Fruit fly (Drosophila melanogaster) whole organism, embryonic: Measurements from ENCODE around the gene scyl.
A peak's percentile ranks its signal among the peaks of the same experiment; 100 is the strongest.

Source experiments
- Antp ChIP-seq: fragments of 200-800 bp; sonication (Bioruptor generic); optimal IDR thresholded peaks from 3 replicates; lab custom pipeline; 2016; ENCODE audit warnings: missing biosample characterization, missing genetic modification characterization
- CG10274 ChIP-seq: fragments of 200-800 bp; sonication (Bioruptor generic); optimal IDR thresholded peaks from 3 replicates; lab custom pipeline; 2017; ENCODE audit warnings: missing biosample characterization, mild to moderate bottlenecking, missing genetic modification characterization
- CG11695 ChIP-seq: fragments of 200-800 bp; sonication (Bioruptor generic); IDR thresholded peaks from 3 replicates; pipeline ENCODE4 v1.3.6; 2022; ENCODE audit warnings: missing biosample characterization, missing genetic modification characterization
- CG14050 ChIP-seq: fragments of 200-800 bp; sonication (Bioruptor generic); IDR thresholded peaks from 3 replicates; pipeline ENCODE4 v1.3.6; 2022; ENCODE audit warnings: missing biosample characterization, missing genetic modification characterization
- CG15479 ChIP-seq: fragments of 200-800 bp; sonication (Bioruptor generic); optimal IDR thresholded peaks from 3 replicates; lab custom pipeline; 2019; ENCODE audit warnings: missing biosample characterization, mild to moderate bottlenecking, missing genetic modification characterization, moderate library complexity
- CG16779 ChIP-seq: fragments of 200-800 bp; sonication (Bioruptor generic); IDR thresholded peaks from 2 replicates; pipeline ENCODE4 v1.3.6; 2022; ENCODE audit warnings: missing biosample characterization, missing genetic modification characterization
- CG17328 ChIP-seq: fragments of 200-800 bp; sonication (Bioruptor generic); IDR thresholded peaks from 2 replicates; pipeline ENCODE4 v1.3.6; 2022; ENCODE audit warnings: missing biosample characterization, missing genetic modification characterization
- CG17802 ChIP-seq: fragments of 200-800 bp; sonication (Bioruptor generic); optimal IDR thresholded peaks from 2 replicates; lab custom pipeline; 2018; ENCODE audit warnings: missing biosample characterization, mild to moderate bottlenecking, missing genetic modification characterization, moderate library complexity
- CG30020 ChIP-seq: fragments of 200-800 bp; optimal IDR thresholded peaks from 2 replicates; lab custom pipeline; 2019; ENCODE audit warnings: missing biosample characterization, mild to moderate bottlenecking, missing genetic modification characterization, moderate library complexity
- CG32767 ChIP-seq: fragments of 200-800 bp; sonication (Bioruptor generic); IDR thresholded peaks from 2 replicates; pipeline ENCODE4 v1.3.6; 2022; ENCODE audit warnings: missing biosample characterization, missing genetic modification characterization
- CG3281 ChIP-seq: fragments of 200-800 bp; sonication (Bioruptor generic); optimal IDR thresholded peaks from 3 replicates; lab custom pipeline; 2017; ENCODE audit warnings: missing biosample characterization, mild to moderate bottlenecking, missing genetic modification characterization
- CG34422 ChIP-seq: fragments of 200-800 bp; sonication (Bioruptor generic); IDR thresholded peaks from 3 replicates; pipeline ENCODE4 v1.3.6; 2022; ENCODE audit warnings: missing biosample characterization, missing genetic modification characterization
- CG4854 ChIP-seq: fragments of 200-800 bp; sonication (Bioruptor generic); optimal IDR thresholded peaks from 2 replicates; lab custom pipeline; 2016; ENCODE audit warnings: missing biosample characterization, missing genetic modification characterization, inconsistent platforms
- CG7357 ChIP-seq: fragments of 200-800 bp; sonication (Bioruptor generic); IDR thresholded peaks from 3 replicates; pipeline ENCODE4 v1.3.6; 2022; ENCODE audit warnings: missing biosample characterization, missing genetic modification characterization
- CG8388 ChIP-seq: fragments of 200-800 bp; sonication (Bioruptor generic); optimal IDR thresholded peaks from 2 replicates; lab custom pipeline; 2019; ENCODE audit warnings: missing biosample characterization, mild to moderate bottlenecking, missing genetic modification characterization, moderate library complexity
- CG8478 ChIP-seq: fragments of >200 bp; optimal IDR thresholded peaks from 2 replicates; lab custom pipeline; 2018
- CG9727 ChIP-seq: fragments of 200-800 bp; sonication (Bioruptor generic); optimal IDR thresholded peaks from 3 replicates; lab custom pipeline; 2017; ENCODE audit warnings: missing biosample characterization, mild to moderate bottlenecking, missing genetic modification characterization
- CG9817 ChIP-seq: fragments of 200-800 bp; sonication (Bioruptor generic); optimal IDR thresholded peaks from 2 replicates; lab custom pipeline; 2018; ENCODE audit warnings: missing biosample characterization, mild to moderate bottlenecking, missing genetic modification characterization, moderate library complexity
- Deaf1 ChIP-seq: fragments of 200-800 bp; optimal IDR thresholded peaks from 3 replicates; lab custom pipeline; 2019; ENCODE audit warnings: missing biosample characterization, mild to moderate bottlenecking, missing genetic modification characterization, moderate library complexity
- Dek ChIP-seq: fragments of 200-800 bp; sonication (Bioruptor generic); optimal IDR thresholded peaks from 3 replicates; lab custom pipeline; 2019; ENCODE audit warnings: missing biosample characterization, mild to moderate bottlenecking, missing genetic modification characterization, moderate library complexity
- Dref ChIP-seq: fragments of 200-800 bp; sonication (Bioruptor generic); IDR thresholded peaks from 2 replicates; pipeline ENCODE4 v1.3.6; 2022; ENCODE audit warnings: missing biosample characterization, missing genetic modification characterization
- Ets65A ChIP-seq: fragments of 200-800 bp; sonication (Bioruptor generic); peaks from one replicate; lab custom pipeline; 2016; ENCODE audit warnings: missing biosample characterization, missing genetic modification characterization
- HmgD ChIP-seq: fragments of 200-800 bp; sonication (Bioruptor generic); optimal IDR thresholded peaks from 3 replicates; lab custom pipeline; 2016; ENCODE audit warnings: missing biosample characterization, missing genetic modification characterization
- Hsf ChIP-seq: fragments of 200-800 bp; sonication (Bioruptor generic); optimal IDR thresholded peaks from 3 replicates; lab custom pipeline; 2016; ENCODE audit warnings: missing biosample characterization, missing genetic modification characterization
- Kr ChIP-seq: fragments of 200-800 bp; sonication (Bioruptor generic); optimal IDR thresholded peaks from 2 replicates; lab custom pipeline; 2017; ENCODE audit warnings: missing biosample characterization, mild to moderate bottlenecking, missing genetic modification characterization
- Lpt ChIP-seq: fragments of >200 bp; optimal IDR thresholded peaks from 2 replicates; lab custom pipeline; 2018; ENCODE audit warnings: missing biosample characterization, missing genetic modification characterization
- Med ChIP-seq: fragments of 200-800 bp; sonication (Bioruptor generic); peaks from one replicate; lab custom pipeline; 2016; ENCODE audit warnings: missing biosample characterization, missing genetic modification characterization, mild to moderate bottlenecking, inconsistent platforms, moderate library complexity
- Nf-YB ChIP-seq: fragments of 200-800 bp; sonication (Bioruptor generic); optimal IDR thresholded peaks from 3 replicates; lab custom pipeline; 2019; ENCODE audit warnings: missing biosample characterization, mild to moderate bottlenecking, missing genetic modification characterization, moderate library complexity
- Sox100B ChIP-seq: fragments of 200-800 bp; sonication (Bioruptor generic); optimal IDR thresholded peaks from 3 replicates; lab custom pipeline; 2018; ENCODE audit warnings: missing biosample characterization, mild to moderate bottlenecking, missing genetic modification characterization
- Trl ChIP-seq, 3 experiments: fragments of >200 bp in 2 of 3; fragments of 200-800 bp in 1 of 3; sonication (Bioruptor generic) in 1 of 3; optimal IDR thresholded peaks; 2 replicates in 1 of 3; 3 replicates in 2 of 3; lab custom pipeline; 2016 to 2017; ENCODE audit warnings: missing biosample characterization in 1 of 3, missing genetic modification characterization in 1 of 3
- corto ChIP-seq: fragments of 200-800 bp; sonication (Bioruptor generic); optimal IDR thresholded peaks from 2 replicates; lab custom pipeline; 2016; ENCODE audit warnings: missing biosample characterization, mild to moderate bottlenecking, missing genetic modification characterization, moderate library complexity
- crol ChIP-seq: fragments of 200-800 bp; sonication (Bioruptor generic); IDR thresholded peaks from 2 replicates; pipeline ENCODE4 v1.3.6; 2022; ENCODE audit warnings: missing biosample characterization, missing genetic modification characterization
- emc ChIP-seq: fragments of 200-800 bp; sonication (Bioruptor generic); optimal IDR thresholded peaks from 2 replicates; lab custom pipeline; 2016; ENCODE audit warnings: missing biosample characterization, missing genetic modification characterization
- esg ChIP-seq: fragments of 200-800 bp; sonication (Bioruptor generic); conservative IDR thresholded peaks from 2 replicates; pipeline ENCODE4 v1.3.6; 2022; ENCODE audit warnings: missing biosample characterization, missing genetic modification characterization
- fd96Cb ChIP-seq: fragments of 200-800 bp; sonication (Bioruptor generic); optimal IDR thresholded peaks from 2 replicates; lab custom pipeline; 2018; ENCODE audit warnings: missing biosample characterization, mild to moderate bottlenecking, missing genetic modification characterization, moderate library complexity
- gem ChIP-seq: fragments of 200-800 bp; sonication (Bioruptor generic); optimal IDR thresholded peaks from 2 replicates; lab custom pipeline; 2019; ENCODE audit warnings: missing biosample characterization, mild to moderate bottlenecking, missing genetic modification characterization, moderate library complexity
- grn ChIP-seq: fragments of 200-800 bp; sonication (Bioruptor generic); optimal IDR thresholded peaks from 3 replicates; lab custom pipeline; 2017; ENCODE audit warnings: missing biosample characterization, missing genetic modification characterization
- gro ChIP-seq: fragments of 200-800 bp; sonication (Bioruptor generic); optimal IDR thresholded peaks from 2 replicates; lab custom pipeline; 2016; ENCODE audit warnings: missing biosample characterization, missing genetic modification characterization
- gt ChIP-seq: fragments of 200-800 bp; sonication (Bioruptor generic); IDR thresholded peaks from 2 replicates; pipeline ENCODE4 v1.3.6; 2022; ENCODE audit warnings: missing biosample characterization, missing genetic modification characterization
- inv ChIP-seq: fragments of 200-800 bp; sonication (Bioruptor generic); IDR thresholded peaks from 2 replicates; pipeline ENCODE4 v1.3.6; 2022; ENCODE audit warnings: missing biosample characterization, missing genetic modification characterization; ENCODE audit not compliant: partially characterized antibody
- jing ChIP-seq: fragments of 200-800 bp; sonication (Bioruptor generic); optimal IDR thresholded peaks from 2 replicates; lab custom pipeline; 2018; ENCODE audit warnings: missing biosample characterization, mild to moderate bottlenecking, missing genetic modification characterization
- lola ChIP-seq, 3 experiments: fragments of >200 bp in 2 of 3; fragments of 200-800 bp in 1 of 3; sonication (Bioruptor generic) in 1 of 3; optimal IDR thresholded peaks; 2 replicates each; lab custom pipeline; 2017 to 2019; ENCODE audit warnings: missing biosample characterization in 3 of 3, missing genetic modification characterization in 3 of 3, mild to moderate bottlenecking in 1 of 3, moderate library complexity in 1 of 3
- nom ChIP-seq: fragments of 200-800 bp; sonication (Bioruptor generic); optimal IDR thresholded peaks from 2 replicates; lab custom pipeline; 2017; ENCODE audit warnings: missing biosample characterization, missing genetic modification characterization, mild to moderate bottlenecking, moderate library complexity, missing genetic modification reagents
- org-1 ChIP-seq: fragments of 200-800 bp; sonication (Bioruptor generic); optimal IDR thresholded peaks from 2 replicates; lab custom pipeline; 2017; ENCODE audit warnings: missing biosample characterization, missing genetic modification characterization
- pb ChIP-seq: fragments of 200-800 bp; sonication (Bioruptor generic); optimal IDR thresholded peaks from 3 replicates; lab custom pipeline; 2016; ENCODE audit warnings: missing biosample characterization, missing genetic modification characterization
- run ChIP-seq: fragments of 200-800 bp; sonication (Bioruptor generic); optimal IDR thresholded peaks from 3 replicates; lab custom pipeline; 2018; ENCODE audit warnings: missing biosample characterization, mild to moderate bottlenecking, missing genetic modification characterization
- seq ChIP-seq: fragments of 200-800 bp; sonication (Bioruptor generic); IDR thresholded peaks from 2 replicates; pipeline ENCODE4 v1.3.6; 2022; ENCODE audit warnings: missing biosample characterization, missing genetic modification characterization
- sob ChIP-seq: fragments of 200-800 bp; sonication (Bioruptor generic); IDR thresholded peaks from 2 replicates; pipeline ENCODE4 v1.3.6; 2022; ENCODE audit warnings: missing biosample characterization, missing genetic modification characterization
- tin ChIP-seq: fragments of 200-800 bp; sonication (Bioruptor generic); optimal IDR thresholded peaks from 3 replicates; lab custom pipeline; 2016; ENCODE audit warnings: missing biosample characterization, missing genetic modification characterization
- trh ChIP-seq: fragments of 200-800 bp; sonication (Bioruptor generic); optimal IDR thresholded peaks from 2 replicates; lab custom pipeline; 2016; ENCODE audit warnings: missing biosample characterization, missing genetic modification characterization
- unc-4 ChIP-seq: fragments of 200-800 bp; sonication (Bioruptor generic); IDR thresholded peaks from 2 replicates; pipeline ENCODE4 v1.3.6; 2022; ENCODE audit warnings: missing biosample characterization, missing genetic modification characterization; ENCODE audit not compliant: partially characterized antibody

scyl gene

DNA sequence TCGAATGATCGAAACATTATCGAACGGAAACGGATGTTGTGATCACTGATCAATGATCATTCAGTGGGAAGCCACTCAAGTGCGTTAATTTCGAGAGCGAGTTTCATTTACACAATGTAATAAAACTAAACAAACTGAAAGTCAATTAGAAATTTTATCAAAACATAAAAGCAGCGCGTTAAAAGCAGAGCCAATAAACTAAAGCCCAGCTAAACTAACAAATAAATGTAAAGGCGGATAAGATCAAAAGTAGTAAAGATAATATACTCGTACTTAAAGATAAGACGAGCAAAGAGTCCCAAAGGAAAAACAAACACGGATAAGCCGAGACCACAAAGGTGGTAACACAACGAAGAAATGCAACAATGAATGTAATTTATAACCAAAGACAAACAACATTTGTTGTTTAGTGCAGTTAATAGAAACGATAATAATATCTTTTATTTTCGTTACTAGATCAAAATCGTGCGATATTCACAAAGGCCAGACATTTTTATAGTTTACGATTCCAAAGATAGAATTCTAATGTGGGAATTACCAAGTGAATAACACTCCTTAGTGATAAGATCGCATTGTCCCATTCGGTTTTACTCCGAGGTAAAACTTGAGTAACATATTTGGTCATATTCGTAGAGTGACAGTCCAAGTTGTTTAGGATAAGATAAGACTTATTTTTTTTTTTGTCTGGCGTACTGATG, 21.5 kb downstream of the scyl start (continued):
- TF ChIP-seq nom (GFP tag; lab: Kevin White, UChicago) (no peak), Dref (GFP tag; lab: Robert Waterston, UW) (no peak), CG7357 (GFP tag; lab: Robert Waterston, UW) (no peak), Sox100B (GFP tag; lab: Kevin White, UChicago) (peak; percentile 48), CG8478 (lab: Kevin White, UChicago) (no peak), CG30020 (tag; lab: Kevin White, UChicago) (no peak), CG9817 (tag; lab: Kevin White, UChicago) (no peak), Med (GFP tag; lab: Kevin White, UChicago) (no peak), esg (GFP tag; lab: Robert Waterston, UW) (no peak), CG9727 (peak; percentile 12), CG3281 (GFP tag; lab: Kevin White, UChicago) (no peak), trh (GFP tag; lab: Kevin White, UChicago) (no peak), Nf-YB (no peak), Kr (peak; percentile 45), fd96Cb (tag; lab: Kevin White, UChicago) (no peak), crol (GFP tag; lab: Robert Waterston, UW) (no peak), unc-4 (GFP tag; lab: Robert Waterston, UW) (no peak), corto (GFP tag; lab: Kevin White, UChicago) (no peak), Trl (optimal IDR thresholded peaks at IDR 0.05; lab: Kevin White, UChicago) (no peak), Trl (GFP tag; optimal IDR thresholded peaks at IDR 0.05; lab: Kevin White, UChicago) (no peak), tin (GFP tag; lab: Kevin White, UChicago) (no peak), CG17328 (GFP tag; lab: Robert Waterston, UW) (no peak), org-1 (GFP tag; lab: Kevin White, UChicago) (no peak), CG32767 (no peak), CG16779 (GFP tag; lab: Robert Waterston, UW) (no peak), gro (no peak), CG14050 (GFP tag; lab: Robert Waterston, UW) (no peak), jing (GFP tag; lab: Kevin White, UChicago) (no peak), HmgD (no peak), sob (GFP tag; lab: Robert Waterston, UW) (no peak), pb (GFP tag; lab: Kevin White, UChicago) (no peak), CG34422 (no peak), CG8388 (GFP tag; lab: Kevin White, UChicago) (no peak), Deaf1 (no peak), CG11695 (GFP tag; lab: Robert Waterston, UW) (no peak), emc (GFP tag; lab: Kevin White, UChicago) (no peak), Hsf (no peak), CG10274 (no peak), gem (no peak), run (tag; lab: Kevin White, UChicago) (peak; percentile 15), CG15479 (GFP tag; lab: Kevin White, UChicago) (peak; percentile 51), grn (GFP tag; lab: Kevin White, UChicago) (peak; percentile 61), lola (GFP tag; optimal IDR thresholded peaks at IDR 0.05; lab: Kevin White, UChicago) (peak in 1 of 3 experiments; percentile 47), CG17802 (tag; lab: Kevin White, UChicago) (no peak), Antp (no peak), Ets65A (no peak), Dek (no peak), gt (GFP tag; lab: Robert Waterston, UW) (no peak), inv (GFP tag; lab: Robert Waterston, UW) (no peak), CG4854 (no peak), Lpt (GFP tag; lab: Kevin White, UChicago) (no peak), seq (GFP tag; lab: Robert Waterston, UW) (no peak)
